Worm (Caenorhabditis elegans) whole organism, L2 larva: Measurements from ENCODE around the gene F38A6.5.

ENCODE experiments used
- ama-1 ChIP-seq: fragments of 150-350 bp; optimal IDR thresholded peaks from 2 replicates; lab custom pipeline; 2018; ENCODE audit warnings: inconsistent platforms
- lin-11 ChIP-seq: fragments of 150-350 bp; sonication (generic microtip); optimal IDR thresholded peaks from 2 replicates; lab custom pipeline; 2014; ENCODE audit warnings: missing biosample characterization, missing genetic modification characterization, inconsistent platforms, mixed read lengths
- mab-5 ChIP-seq: fragments of 150-350 bp; optimal IDR thresholded peaks from 2 replicates; lab custom pipeline; 2014; ENCODE audit warnings: missing biosample characterization, missing genetic modification characterization
- nhr-12 ChIP-seq: fragments of 150-350 bp; optimal IDR thresholded peaks from 2 replicates; lab custom pipeline; 2014; ENCODE audit warnings: missing biosample characterization, missing genetic modification characterization
- nhr-237 ChIP-seq: fragments of 150-350 bp; optimal IDR thresholded peaks from 2 replicates; lab custom pipeline; 2014; ENCODE audit warnings: missing biosample characterization, missing genetic modification characterization
- unc-62 ChIP-seq: fragments of 150-350 bp; optimal IDR thresholded peaks from 2 replicates; lab custom pipeline; 2014; ENCODE audit warnings: missing biosample characterization, missing genetic modification reagents, missing genetic modification characterization

- TF ChIP-seq ama-1 (no peak), lin-11 (no peak), nhr-12 (tag; lab: Kevin White, UChicago) (no peak), unc-62 (no peak), mab-5 (tag; lab: Kevin White, UChicago) (no peak), nhr-237 (tag; lab: Kevin White, UChicago) (no peak)
Observed at ce11 chrV:20792371-20792890, 18.9 kb upstream of the F38A6.5 start, which contains the start of gene Y44A6D.3.
